Worm (Caenorhabditis elegans) whole organism, young adult: Measurements from ENCODE around the gene gst-1.

Source experiments
- B0035.1 ChIP-seq: sonication (generic microtip); optimal IDR thresholded peaks from 2 replicates; lab custom pipeline; 2016; ENCODE audit warnings: missing genetic modification characterization, mild to moderate bottlenecking, missing compliant biosample characterization, missing genotype, missing genetic modification reagents
- C06A6.2 ChIP-seq: fragments of 200-800 bp; sonication (Bioruptor generic); conservative IDR thresholded peaks from 2 replicates; pipeline ENCODE4 v1.3.6; 2022; ENCODE audit warnings: missing genetic modification characterization, missing compliant biosample characterization
- F22D6.2 ChIP-seq: sonication (generic microtip); optimal IDR thresholded peaks from 2 replicates; lab custom pipeline; 2016; ENCODE audit warnings: mild to moderate bottlenecking, missing genetic modification characterization, missing compliant biosample characterization
- F55B11.4 ChIP-seq: sonication (generic microtip); optimal IDR thresholded peaks from 2 replicates; lab custom pipeline; 2016; ENCODE audit warnings: missing compliant biosample characterization, missing genetic modification characterization, borderline replicate concordance; ENCODE audit not compliant: insufficient read depth
- T07F8.4 ChIP-seq: sonication (generic microtip); optimal IDR thresholded peaks from 2 replicates; lab custom pipeline; 2016; ENCODE audit warnings: mild to moderate bottlenecking, missing genetic modification characterization, moderate library complexity, missing compliant biosample characterization
- T26A5.8 ChIP-seq: sonication (generic microtip); optimal IDR thresholded peaks from 2 replicates; lab custom pipeline; 2016; ENCODE audit warnings: missing genetic modification characterization, missing compliant biosample characterization
- Y53F4B.3 ChIP-seq: fragments of 200-800 bp; sonication (Bioruptor generic); IDR thresholded peaks from 2 replicates; pipeline ENCODE4 v1.3.6; 2022; ENCODE audit warnings: missing genetic modification reagents, missing genetic modification characterization, missing compliant biosample characterization
- Y56A3A.18 ChIP-seq: fragments of 200-800 bp; sonication (Bioruptor generic); IDR thresholded peaks from 2 replicates; pipeline ENCODE4 v1.3.6; 2022; ENCODE audit warnings: missing genetic modification reagents, missing genetic modification characterization, missing compliant biosample characterization
- Y67H2A.10 ChIP-seq: fragments of 200-800 bp; sonication (Bioruptor generic); conservative IDR thresholded peaks from 2 replicates; pipeline ENCODE4 v1.3.6; 2022; ENCODE audit warnings: missing genetic modification reagents, missing genetic modification characterization, missing compliant biosample characterization
- Y79H2A.3 ChIP-seq: fragments of 200-800 bp; sonication (Bioruptor generic); conservative IDR thresholded peaks from 2 replicates; pipeline ENCODE4 v1.3.6; 2022; ENCODE audit warnings: missing genetic modification reagents, missing genetic modification characterization, missing compliant biosample characterization
- Y95B8A.8 ChIP-seq: fragments of 200-800 bp; sonication (Bioruptor generic); IDR thresholded peaks from 2 replicates; pipeline ENCODE4 v1.3.6; 2022; ENCODE audit warnings: missing genetic modification reagents, missing genetic modification characterization, missing compliant biosample characterization
- ama-1 ChIP-seq, 3 experiments: fragments of 150-350 bp in 1 of 3; sonication (generic microtip) in 2 of 3; optimal IDR thresholded peaks; 2 replicates each; lab custom pipeline; 2014 to 2018; ENCODE audit warnings: missing biosample characterization in 2 of 3, missing genetic modification characterization in 2 of 3, missing genetic modification reagents in 2 of 3
- aptf-2 ChIP-seq: fragments of 200-800 bp; sonication (Bioruptor generic); conservative IDR thresholded peaks from 2 replicates; pipeline ENCODE4 v1.3.6; 2022; ENCODE audit warnings: missing genetic modification reagents, missing genetic modification characterization, missing compliant biosample characterization
- attf-5 ChIP-seq: fragments of 200-800 bp; sonication (Bioruptor generic); optimal IDR thresholded peaks from 2 replicates; lab custom pipeline; 2018; ENCODE audit warnings: mild to moderate bottlenecking, missing genetic modification characterization, missing compliant biosample characterization
- bed-2 ChIP-seq: fragments of 200-800 bp; sonication (Bioruptor generic); IDR thresholded peaks from 2 replicates; pipeline ENCODE4 v1.3.6; 2022; ENCODE audit warnings: missing genetic modification reagents, missing genetic modification characterization, missing compliant biosample characterization
- cebp-2 ChIP-seq: fragments of 200-800 bp; sonication (Bioruptor generic); IDR thresholded peaks from 2 replicates; pipeline ENCODE4 v1.3.6; 2022; ENCODE audit warnings: missing genetic modification characterization, missing compliant biosample characterization
- ceh-100 ChIP-seq: fragments of 200-800 bp; sonication (Bioruptor generic); IDR thresholded peaks from 2 replicates; pipeline ENCODE4 v1.3.6; 2022; ENCODE audit warnings: missing genetic modification reagents, missing genetic modification characterization, missing compliant biosample characterization
- ceh-58 ChIP-seq: fragments of 200-800 bp; sonication (Bioruptor generic); IDR thresholded peaks from 2 replicates; pipeline ENCODE4 v1.3.6; 2022; ENCODE audit warnings: missing genetic modification characterization, missing compliant biosample characterization
- ceh-79 ChIP-seq: sonication (generic microtip); optimal IDR thresholded peaks from 2 replicates; lab custom pipeline; 2017; ENCODE audit warnings: mild to moderate bottlenecking, missing genetic modification characterization, missing compliant biosample characterization
- die-1 ChIP-seq: sonication (generic microtip); optimal IDR thresholded peaks from 2 replicates; lab custom pipeline; 2016; ENCODE audit warnings: missing genotype, mild to moderate bottlenecking, missing genetic modification characterization, missing compliant biosample characterization
- gei-17 ChIP-seq: fragments of 200-800 bp; sonication (Bioruptor generic); optimal IDR thresholded peaks from 2 replicates; lab custom pipeline; 2018; ENCODE audit warnings: mild to moderate bottlenecking, missing genetic modification characterization, missing compliant biosample characterization
- hmg-1.2 ChIP-seq: fragments of 200-800 bp; sonication (Bioruptor generic); IDR thresholded peaks from 2 replicates; pipeline ENCODE4 v1.3.6; 2022; ENCODE audit warnings: missing genetic modification reagents, missing genetic modification characterization, missing compliant biosample characterization
- hmg-20 ChIP-seq: fragments of 200-800 bp; sonication (Bioruptor generic); IDR thresholded peaks from 2 replicates; pipeline ENCODE4 v1.3.6; 2022; ENCODE audit warnings: missing genetic modification reagents, missing genetic modification characterization, missing compliant biosample characterization
- hsf-1 ChIP-seq: fragments of 200-800 bp; sonication (Bioruptor generic); IDR thresholded peaks from 2 replicates; pipeline ENCODE4 v1.3.6; 2022; ENCODE audit warnings: missing genetic modification reagents, missing genetic modification characterization, missing compliant biosample characterization
- lir-1 ChIP-seq: fragments of 200-800 bp; sonication (Bioruptor generic); conservative IDR thresholded peaks from 2 replicates; pipeline ENCODE4 v1.3.6; 2022; ENCODE audit warnings: missing genetic modification reagents, missing genetic modification characterization, missing compliant biosample characterization
- lsy-27 ChIP-seq: sonication (generic microtip); optimal IDR thresholded peaks from 2 replicates; lab custom pipeline; 2017; ENCODE audit warnings: missing genetic modification characterization, mild to moderate bottlenecking, missing compliant biosample characterization, antibody characterized with exemption, missing genotype, borderline replicate concordance; ENCODE audit not compliant: insufficient read depth
- madf-10 ChIP-seq: sonication (generic microtip); optimal IDR thresholded peaks from 2 replicates; lab custom pipeline; 2016; ENCODE audit warnings: mild to moderate bottlenecking, missing genetic modification characterization, missing compliant biosample characterization
- madf-8 ChIP-seq: fragments of 200-800 bp; sonication (Bioruptor generic); conservative IDR thresholded peaks from 2 replicates; pipeline ENCODE4 v1.3.6; 2022; ENCODE audit warnings: missing genetic modification reagents, missing genetic modification characterization, missing compliant biosample characterization
- nfya-1 ChIP-seq: sonication (generic microtip); optimal IDR thresholded peaks from 2 replicates; lab custom pipeline; 2017; ENCODE audit warnings: antibody characterized with exemption, missing compliant biosample characterization, missing genetic modification characterization, borderline replicate concordance; ENCODE audit not compliant: insufficient read depth
- nfya-2 ChIP-seq: fragments of 200-800 bp; sonication (Bioruptor generic); IDR thresholded peaks from 2 replicates; pipeline ENCODE4 v1.3.6; 2022; ENCODE audit warnings: missing genetic modification reagents, missing genetic modification characterization, missing compliant biosample characterization
- nhr-120 ChIP-seq: fragments of 200-800 bp; sonication (Bioruptor generic); IDR thresholded peaks from 2 replicates; pipeline ENCODE4 v1.3.6; 2022; ENCODE audit warnings: missing genetic modification characterization, missing compliant biosample characterization
- nhr-179 ChIP-seq: sonication (generic microtip); optimal IDR thresholded peaks from 2 replicates; lab custom pipeline; 2016; ENCODE audit warnings: mild to moderate bottlenecking, missing genetic modification characterization, missing compliant biosample characterization
- nhr-27 ChIP-seq: fragments of 200-800 bp; sonication (Bioruptor generic); optimal IDR thresholded peaks from 2 replicates; lab custom pipeline; 2018; ENCODE audit warnings: mild to moderate bottlenecking, missing genetic modification characterization, moderate library complexity, missing compliant biosample characterization
- pha-4 ChIP-seq: fragments of 150-350 bp; sonication (generic microtip); optimal IDR thresholded peaks from 2 replicates; lab custom pipeline; 2014; ENCODE audit warnings: missing biosample characterization, missing genetic modification reagents, missing genetic modification characterization
- repo-1 ChIP-seq: sonication (generic microtip); optimal IDR thresholded peaks from 2 replicates; lab custom pipeline; 2017; ENCODE audit warnings: mild to moderate bottlenecking, missing genetic modification characterization, missing compliant biosample characterization
- snpc-1.1 ChIP-seq: sonication (generic microtip); optimal IDR thresholded peaks from 2 replicates; lab custom pipeline; 2017; ENCODE audit warnings: missing genetic modification characterization, mild to moderate bottlenecking, missing compliant biosample characterization, antibody characterized with exemption, moderate library complexity, missing genotype, missing genetic modification reagents; ENCODE audit not compliant: insufficient read depth
- snpc-3.4 ChIP-seq: sonication (generic microtip); optimal IDR thresholded peaks from 2 replicates; lab custom pipeline; 2017; ENCODE audit warnings: missing genetic modification characterization, mild to moderate bottlenecking, missing compliant biosample characterization, antibody characterized with exemption, moderate library complexity, missing genotype, missing genetic modification reagents
- snpc-4 ChIP-seq, 5 experiments: fragments of 150-350 bp in 1 of 5; sonication (generic microtip) in 4 of 5; optimal IDR thresholded peaks; 2 replicates each; lab custom pipeline; 2014 to 2018; ENCODE audit warnings: missing genetic modification characterization in 5 of 5, missing biosample characterization in 3 of 5, antibody characterized with exemption in 2 of 5, mild to moderate bottlenecking in 2 of 5, missing compliant biosample characterization in 2 of 5, missing genotype in 2 of 5, moderate library complexity in 2 of 5, missing genetic modification reagents in 1 of 5
- somi-1 ChIP-seq: fragments of 200-800 bp; sonication (Bioruptor generic); optimal IDR thresholded peaks from 2 replicates; lab custom pipeline; 2018; ENCODE audit warnings: mild to moderate bottlenecking, missing genetic modification characterization, missing compliant biosample characterization
- tbp1 ChIP-seq: fragments of 200-800 bp; sonication (Bioruptor generic); optimal IDR thresholded peaks from 2 replicates; lab custom pipeline; 2018; ENCODE audit warnings: mild to moderate bottlenecking, missing genetic modification characterization, missing compliant biosample characterization
- tlf-1 ChIP-seq: fragments of 200-800 bp; sonication (Bioruptor generic); optimal IDR thresholded peaks from 2 replicates; lab custom pipeline; 2018; ENCODE audit warnings: mild to moderate bottlenecking, missing genetic modification characterization, missing compliant biosample characterization
- unc-62 ChIP-seq: fragments of 150-350 bp; optimal IDR thresholded peaks from 2 replicates; lab custom pipeline; 2014; ENCODE audit warnings: missing biosample characterization, missing genetic modification reagents, missing genetic modification characterization
- zfh-2 ChIP-seq: fragments of 200-800 bp; sonication (Bioruptor generic); conservative IDR thresholded peaks from 2 replicates; pipeline ENCODE4 v1.3.6; 2022; ENCODE audit warnings: missing genetic modification reagents, missing genetic modification characterization, missing compliant biosample characterization
- ztf-18 ChIP-seq: sonication (generic microtip); optimal IDR thresholded peaks from 2 replicates; lab custom pipeline; 2016; ENCODE audit warnings: missing genotype, mild to moderate bottlenecking, missing genetic modification characterization, missing compliant biosample characterization

The gst-1 gene

ce11 chrIII:9047260-9047659 is 11.9 kb upstream of the gst-1 start:
- TF ChIP-seq nhr-179 (tag; lab: Kevin White, UChicago) (no peak), die-1 (no peak), nhr-120 (GFP tag; lab: Robert Waterston, UW) (no peak), ceh-100 (no peak), nfya-1 (tag; lab: Kevin White, UChicago) (no peak), somi-1 (GFP tag; lab: Kevin White, UChicago) (no peak), C06A6.2 (GFP tag; lab: Robert Waterston, UW) (no peak), attf-5 (no peak), nfya-2 (GFP tag; lab: Robert Waterston, UW) (no peak), ceh-58 (no peak), Y79H2A.3 (GFP tag; lab: Robert Waterston, UW) (no peak), aptf-2 (GFP tag; lab: Robert Waterston, UW) (no peak), B0035.1 (tag; lab: Kevin White, UChicago) (no peak), tbp1 (no peak), hsf-1 (GFP tag; lab: Robert Waterston, UW) (no peak), bed-2 (GFP tag; lab: Robert Waterston, UW) (no peak), ztf-18 (no peak), Y67H2A.10 (no peak), repo-1 (tag; lab: Kevin White, UChicago) (no peak), Y95B8A.8 (GFP tag; lab: Robert Waterston, UW) (no peak)
- TF ChIP-seq, all 124 proteins: peak for 0

DNA sequence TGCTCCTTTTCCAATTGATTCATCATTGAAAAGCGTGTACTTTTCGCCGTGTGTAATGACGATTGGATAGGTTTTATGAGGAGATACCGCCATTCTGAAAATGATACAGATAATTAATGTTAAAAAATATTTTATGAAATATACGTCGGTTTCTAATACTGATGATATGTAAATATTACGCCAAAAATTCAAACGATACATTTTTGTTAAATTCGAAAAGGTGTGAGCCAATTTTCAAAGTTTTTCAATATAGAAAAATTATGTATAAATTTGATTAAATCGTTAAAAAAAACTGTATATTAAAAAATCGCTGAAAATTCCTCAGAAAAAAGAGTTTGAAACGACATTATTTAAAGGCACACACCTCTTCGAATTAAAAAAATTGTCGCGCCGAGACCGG is 8.5 kb upstream of the gst-1 start, which contains the start of gene ikke-1:
TSS of gene ikke-1 (minus strand) at position 101 of the 400 bp plus-strand sequence.
- TF ChIP-seq lsy-27 (tag; lab: Kevin White, UChicago), result no peak
- TF ChIP-seq hsf-1 (GFP tag; lab: Robert Waterston, UW), result 0 out of 2 replicates have a peak, but pooled peaks have one; percentile 6

DNA sequence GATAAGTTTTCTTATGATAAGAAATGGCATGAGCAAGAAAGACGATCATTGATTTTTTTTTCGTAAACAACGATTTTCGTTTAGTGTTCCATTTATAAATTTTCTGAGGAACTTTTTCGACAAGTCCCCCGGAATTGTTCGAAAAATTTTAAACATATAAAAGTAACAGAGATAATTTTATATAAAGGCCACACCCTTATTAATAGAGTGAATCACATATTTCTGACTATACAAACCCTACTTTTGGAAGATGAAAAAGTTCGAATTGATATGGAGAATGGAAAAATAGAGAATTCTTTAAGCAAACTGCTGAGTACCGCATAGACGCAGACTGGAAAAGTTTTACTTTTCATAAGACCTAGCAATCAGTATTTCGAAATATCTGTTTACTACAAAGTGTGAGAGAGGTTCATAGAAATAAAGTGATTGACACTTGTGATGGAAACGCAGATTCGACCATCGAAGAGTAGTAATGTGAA is 8.0 kb upstream of the gst-1 start:
- TF ChIP-seq ceh-58 (no peak), unc-62 (GFP tag; lab: Kevin White, UChicago) (peak; percentile 61), aptf-2 (GFP tag; lab: Robert Waterston, UW) (no peak), madf-8 (GFP tag; lab: Robert Waterston, UW) (no peak), F55B11.4 (no peak), tlf-1 (GFP tag; lab: Kevin White, UChicago) (peak; percentile 76), F22D6.2 (no peak), Y67H2A.10 (no peak), hmg-20 (GFP tag; lab: Robert Waterston, UW) (no peak), Y53F4B.3 (GFP tag; lab: Robert Waterston, UW) (no peak), gei-17 (GFP tag; lab: Kevin White, UChicago) (peak; percentile 48), T26A5.8 (tag; lab: Kevin White, UChicago) (peak; percentile 3), pha-4 (peak; percentile 6), snpc-1.1 (tag; lab: Kevin White, UChicago) (no peak), Y56A3A.18 (GFP tag; lab: Robert Waterston, UW) (no peak; the same call in 1 of the 2 replicates), lir-1 (peak; percentile 44), madf-10 (peak; percentile 70), snpc-3.4 (no peak), T07F8.4 (no peak), cebp-2 (no peak), nhr-27 (tag; lab: Kevin White, UChicago) (no peak), hsf-1 (GFP tag; lab: Robert Waterston, UW) (peak; percentile 79), snpc-4 (GFP tag; optimal IDR thresholded peaks at IDR 0.05; lab: Kevin White, UChicago) (no peak), snpc-4 (tag; optimal IDR thresholded peaks at IDR 0.05; lab: Kevin White, UChicago) (peak in 2 of 4 experiments; percentile 23 to 46), ama-1 (optimal IDR thresholded peaks at IDR 0.05; lab: Kevin White, UChicago) (peak; percentile 98), ama-1 (GFP tag; optimal IDR thresholded peaks at IDR 0.05; lab: Kevin White, UChicago) (peak in 1 of 2 experiments; percentile 80), die-1 (no peak), hmg-1.2 (GFP tag; lab: Robert Waterston, UW) (peak; percentile 54), ceh-79 (tag; lab: Kevin White, UChicago) (no peak), zfh-2 (no peak)
